Worm (Caenorhabditis elegans): ENCODE data around the gene cpg-19.

ce11 chrX:16655283-16655682, 33.7 kb downstream of the cpg-19 start:
- TF ChIP-seq snpc-4 (GFP tag; optimal IDR thresholded peaks at IDR 0.05) (no peak), snpc-4 (tag; optimal IDR thresholded peaks at IDR 0.05) (no peak), ceh-100 (GFP tag; IDR thresholded peaks at IDR 0.05) (no peak)
